Fruit fly (Drosophila melanogaster) whole organism, embryonic: ENCODE measurements around the gene rtv.

Experiments used
- ATbp ChIP-seq: fragments of 200-800 bp; sonication (Bioruptor generic); optimal IDR thresholded peaks from 2 replicates; lab custom pipeline; 2017; ENCODE audit warnings: missing biosample characterization, mild to moderate bottlenecking, missing genetic modification characterization, missing genetic modification reagents
- Adf1 ChIP-seq: fragments of 200-800 bp; sonication (Bioruptor generic); IDR thresholded peaks from 2 replicates; pipeline ENCODE4 v1.3.6; 2022; ENCODE audit warnings: missing biosample characterization, missing genetic modification characterization
- Asciz ChIP-seq: fragments of 200-800 bp; sonication (Bioruptor generic); optimal IDR thresholded peaks from 2 replicates; lab custom pipeline; 2017; ENCODE audit warnings: missing biosample characterization, mild to moderate bottlenecking, missing genetic modification characterization, missing genetic modification reagents
- Bteb2 ChIP-seq: fragments of 200-800 bp; sonication (Bioruptor generic); optimal IDR thresholded peaks from 2 replicates; lab custom pipeline; 2016; ENCODE audit warnings: missing biosample characterization, missing genetic modification characterization
- CG10267 ChIP-seq: fragments of 200-800 bp; sonication (Bioruptor generic); optimal IDR thresholded peaks from 2 replicates; lab custom pipeline; 2018; ENCODE audit warnings: missing biosample characterization, mild to moderate bottlenecking, missing genetic modification characterization, moderate library complexity
- CG11723 ChIP-seq: fragments of 200-800 bp; sonication (Bioruptor generic); optimal IDR thresholded peaks from 2 replicates; lab custom pipeline; 2017; ENCODE audit warnings: missing biosample characterization, mild to moderate bottlenecking, missing genetic modification characterization
- CG12659 ChIP-seq: fragments of 200-800 bp; sonication (Bioruptor generic); optimal IDR thresholded peaks from 3 replicates; lab custom pipeline; 2017; ENCODE audit warnings: mild to moderate bottlenecking, missing biosample characterization, missing genetic modification reagents, missing genetic modification characterization
- CG1602 ChIP-seq: fragments of 200-800 bp; sonication (Bioruptor generic); optimal IDR thresholded peaks from 3 replicates; lab custom pipeline; 2016; ENCODE audit warnings: missing biosample characterization, missing genetic modification characterization
- CG1603 ChIP-seq: fragments of 200-800 bp; sonication (Bioruptor generic); optimal IDR thresholded peaks from 2 replicates; lab custom pipeline; 2019; ENCODE audit warnings: missing biosample characterization, mild to moderate bottlenecking, missing genetic modification characterization, moderate library complexity
- CG18011 ChIP-seq: fragments of 200-800 bp; sonication (Bioruptor generic); optimal IDR thresholded peaks from 2 replicates; lab custom pipeline; 2017; ENCODE audit warnings: missing biosample characterization, missing genetic modification characterization, mild to moderate bottlenecking, moderate library complexity, missing genotype
- CG2889 ChIP-seq: fragments of 200-800 bp; sonication (Bioruptor generic); IDR thresholded peaks from 3 replicates; pipeline ENCODE4 v1.3.6; 2022; ENCODE audit warnings: missing biosample characterization, missing genetic modification characterization
- CG31365 ChIP-seq: fragments of 200-800 bp; sonication (Bioruptor generic); optimal IDR thresholded peaks from 2 replicates; lab custom pipeline; 2018; ENCODE audit warnings: missing biosample characterization, mild to moderate bottlenecking, missing genetic modification characterization
- CG3281 ChIP-seq: fragments of 200-800 bp; sonication (Bioruptor generic); optimal IDR thresholded peaks from 3 replicates; lab custom pipeline; 2017; ENCODE audit warnings: missing biosample characterization, mild to moderate bottlenecking, missing genetic modification characterization
- CG3726 ChIP-seq: fragments of 200-800 bp; sonication (Bioruptor generic); IDR thresholded peaks from 3 replicates; pipeline ENCODE4, ENCODE4 v1.3.6; 2022; ENCODE audit warnings: missing biosample characterization, missing genetic modification characterization
- CG4360 ChIP-seq: fragments of 200-800 bp; sonication (Bioruptor generic); IDR thresholded peaks from 2 replicates; pipeline ENCODE4 v1.3.6; 2022; ENCODE audit warnings: missing biosample characterization, missing genetic modification characterization
- CG4424 ChIP-seq: fragments of 200-800 bp; sonication (Bioruptor generic); optimal IDR thresholded peaks from 3 replicates; lab custom pipeline; 2016; ENCODE audit warnings: missing biosample characterization, missing genetic modification characterization
- CG4730 ChIP-seq: fragments of 200-800 bp; sonication (Bioruptor generic); IDR thresholded peaks from 2 replicates; pipeline ENCODE4 v1.3.6; 2022; ENCODE audit warnings: missing biosample characterization, missing genetic modification characterization
- CG5180 ChIP-seq: fragments of 200-800 bp; sonication (Bioruptor generic); optimal IDR thresholded peaks from 3 replicates; lab custom pipeline; 2017; ENCODE audit warnings: missing biosample characterization, missing genetic modification characterization, mild to moderate bottlenecking, moderate library complexity, missing genetic modification reagents
- CG8359 ChIP-seq: fragments of 200-800 bp; sonication (Bioruptor generic); optimal IDR thresholded peaks from 2 replicates; lab custom pipeline; 2017; ENCODE audit warnings: missing biosample characterization, mild to moderate bottlenecking, missing genetic modification characterization, borderline replicate concordance
- CG8924 ChIP-seq: fragments of 200-800 bp; optimal IDR thresholded peaks from 3 replicates; lab custom pipeline; 2019; ENCODE audit warnings: missing biosample characterization, mild to moderate bottlenecking, missing genetic modification characterization, moderate library complexity
- CG9609 ChIP-seq: fragments of 200-800 bp; sonication (Bioruptor generic); optimal IDR thresholded peaks from 3 replicates; lab custom pipeline; 2016; ENCODE audit warnings: missing biosample characterization, missing genetic modification characterization
- Chrac-16 ChIP-seq: fragments of 200-800 bp; sonication (Bioruptor generic); optimal IDR thresholded peaks from 3 replicates; lab custom pipeline; 2016; ENCODE audit warnings: missing biosample characterization, missing genetic modification characterization
- Dref ChIP-seq: fragments of 200-800 bp; sonication (Bioruptor generic); IDR thresholded peaks from 2 replicates; pipeline ENCODE4 v1.3.6; 2022; ENCODE audit warnings: missing biosample characterization, missing genetic modification characterization
- HmgZ ChIP-seq: fragments of 200-800 bp; sonication (Bioruptor generic); optimal IDR thresholded peaks from 2 replicates; lab custom pipeline; 2018; ENCODE audit warnings: missing biosample characterization, mild to moderate bottlenecking, missing genetic modification characterization
- Kr ChIP-seq: fragments of 200-800 bp; sonication (Bioruptor generic); optimal IDR thresholded peaks from 2 replicates; lab custom pipeline; 2017; ENCODE audit warnings: missing biosample characterization, mild to moderate bottlenecking, missing genetic modification characterization
- Med ChIP-seq: fragments of 200-800 bp; sonication (Bioruptor generic); peaks from one replicate; lab custom pipeline; 2016; ENCODE audit warnings: missing biosample characterization, missing genetic modification characterization, mild to moderate bottlenecking, inconsistent platforms, moderate library complexity
- NC2α ChIP-seq: fragments of 200-800 bp; sonication (Bioruptor generic); optimal IDR thresholded peaks from 2 replicates; lab custom pipeline; 2016; ENCODE audit warnings: missing biosample characterization, missing genetic modification characterization
- NK7.1 ChIP-seq: fragments of 200-800 bp; sonication (Bioruptor generic); optimal IDR thresholded peaks from 3 replicates; lab custom pipeline; 2016; ENCODE audit warnings: missing biosample characterization, missing genetic modification characterization
- Nf-YA ChIP-seq: fragments of 200-800 bp; sonication (Bioruptor generic); IDR thresholded peaks from 2 replicates; pipeline ENCODE4 v1.3.6; 2022; ENCODE audit warnings: missing biosample characterization, missing genetic modification characterization
- Rx ChIP-seq: fragments of 200-800 bp; sonication (Bioruptor generic); IDR thresholded peaks from 2 replicates; pipeline ENCODE4 v1.3.6; 2022; ENCODE audit warnings: missing biosample characterization, missing genetic modification characterization
- Side ChIP-seq: fragments of 200-800 bp; sonication (Bioruptor generic); optimal IDR thresholded peaks from 2 replicates; lab custom pipeline; 2016; ENCODE audit warnings: missing biosample characterization, missing genetic modification characterization
- Sry-β ChIP-seq: fragments of 200-800 bp; sonication (Bioruptor generic); optimal IDR thresholded peaks from 2 replicates; lab custom pipeline; 2018; ENCODE audit warnings: missing biosample characterization, mild to moderate bottlenecking, missing genetic modification characterization, moderate library complexity
- ab ChIP-seq: fragments of 200-800 bp; sonication (Bioruptor generic); optimal IDR thresholded peaks from 2 replicates; lab custom pipeline; 2016; ENCODE audit warnings: missing biosample characterization, missing genetic modification characterization
- ap ChIP-seq: fragments of 200-800 bp; sonication (Bioruptor generic); IDR thresholded peaks from 2 replicates; pipeline ENCODE4 v1.3.6; 2022; ENCODE audit warnings: missing biosample characterization, missing genetic modification characterization
- disco-r ChIP-seq: fragments of 200-800 bp; sonication (Bioruptor generic); optimal IDR thresholded peaks from 2 replicates; lab custom pipeline; 2016; ENCODE audit warnings: missing biosample characterization, missing genetic modification characterization
- dpn ChIP-seq, 2 experiments: fragments of 200-800 bp; sonication (Bioruptor generic); optimal IDR thresholded peaks; 3 replicates each; lab custom pipeline; 2016; ENCODE audit warnings: missing biosample characterization in 2 of 2, missing genetic modification characterization in 2 of 2
- fd102C ChIP-seq: fragments of 200-800 bp; sonication (Bioruptor generic); optimal IDR thresholded peaks from 2 replicates; lab custom pipeline; 2018; ENCODE audit warnings: missing biosample characterization, mild to moderate bottlenecking, missing genetic modification characterization, moderate library complexity
- ftz-f1 ChIP-seq: fragments of 200-800 bp; sonication (Bioruptor generic); optimal IDR thresholded peaks from 2 replicates; lab custom pipeline; 2016; ENCODE audit warnings: missing biosample characterization, missing genetic modification characterization
- hkb ChIP-seq, 2 experiments: fragments of 200-800 bp in 1 of 2; fragments of >200 bp in 1 of 2; sonication (Bioruptor generic) in 1 of 2; IDR thresholded peaks in 1 of 2; optimal IDR thresholded peaks in 1 of 2; 2 replicates each; pipeline versions ENCODE4 v1.3.6 to Lab custom; 2017 to 2022; ENCODE audit warnings: missing biosample characterization in 1 of 2, missing genetic modification characterization in 1 of 2
- lov ChIP-seq, 2 experiments: fragments of 200-800 bp in 1 of 2; fragments of >200 bp in 1 of 2; sonication (Bioruptor generic) in 1 of 2; IDR thresholded peaks in 1 of 2; optimal IDR thresholded peaks in 1 of 2; 2 replicates in 1 of 2; 3 replicates in 1 of 2; pipeline versions ENCODE4 v1.3.6 to Lab custom; 2017 to 2022; ENCODE audit warnings: missing biosample characterization in 1 of 2, missing genetic modification characterization in 1 of 2
- pnt ChIP-seq: fragments of 200-800 bp; sonication (Bioruptor generic); optimal IDR thresholded peaks from 3 replicates; lab custom pipeline; 2016; ENCODE audit warnings: missing biosample characterization, missing genetic modification characterization
- rib ChIP-seq: fragments of 200-800 bp; sonication (Bioruptor generic); IDR thresholded peaks from 2 replicates; pipeline ENCODE4 v1.3.6; 2022; ENCODE audit warnings: missing biosample characterization, missing genetic modification characterization
- salm ChIP-seq: fragments of 200-800 bp; sonication (Bioruptor generic); optimal IDR thresholded peaks from 2 replicates; lab custom pipeline; 2018; ENCODE audit warnings: missing biosample characterization, mild to moderate bottlenecking, missing genetic modification characterization
- tup ChIP-seq: fragments of 200-800 bp; sonication (Bioruptor generic); optimal IDR thresholded peaks from 2 replicates; lab custom pipeline; 2016; ENCODE audit warnings: missing biosample characterization, mild to moderate bottlenecking, missing genetic modification characterization, moderate library complexity
- unc-4 ChIP-seq: fragments of 200-800 bp; sonication (Bioruptor generic); IDR thresholded peaks from 2 replicates; pipeline ENCODE4 v1.3.6; 2022; ENCODE audit warnings: missing biosample characterization, missing genetic modification characterization; ENCODE audit not compliant: partially characterized antibody
- unpg ChIP-seq: fragments of 200-800 bp; sonication (Bioruptor generic); optimal IDR thresholded peaks from 3 replicates; lab custom pipeline; 2018; ENCODE audit warnings: missing biosample characterization, mild to moderate bottlenecking, missing genetic modification characterization, moderate library complexity

rtv gene

dm6 chrX:11137566-11138186 is 16.1 kb downstream of the rtv start, which contains the start of gene CDK2AP1 (continued):
- TF ChIP-seq ap (no peak), CG5180 (GFP tag; lab: Kevin White, UChicago) (no peak), salm (tag; lab: Kevin White, UChicago) (no peak), Side (peak; percentile 13), CG4424 (no peak), Rx (no peak), lov (optimal IDR thresholded peaks at IDR 0.05; lab: Kevin White, UChicago) (no peak), lov (GFP tag; IDR thresholded peaks at IDR 0.05; lab: Robert Waterston, UW) (no peak), Adf1 (GFP tag; lab: Robert Waterston, UW) (no peak), CG31365 (tag; lab: Kevin White, UChicago) (no peak), CG4360 (GFP tag; lab: Robert Waterston, UW) (no peak)

- TF ChIP-seq rib (GFP tag; lab: Robert Waterston, UW) (no peak), Nf-YA (GFP tag; lab: Robert Waterston, UW) (no peak), ATbp (GFP tag; lab: Kevin White, UChicago) (no peak), CG4730 (GFP tag; lab: Robert Waterston, UW) (no peak), ab (GFP tag; lab: Kevin White, UChicago) (peak; percentile 3), unc-4 (no peak), Asciz (GFP tag; lab: Kevin White, UChicago) (no peak), CG3726 (no peak), CG2889 (GFP tag; lab: Robert Waterston, UW) (no peak), CG18011 (GFP tag; lab: Kevin White, UChicago) (no peak), CG8359 (GFP tag; lab: Kevin White, UChicago) (no peak), Kr (no peak), Bteb2 (GFP tag; lab: Kevin White, UChicago) (no peak), unpg (no peak), CG12659 (GFP tag; lab: Kevin White, UChicago) (no peak), CG9609 (GFP tag; lab: Kevin White, UChicago) (no peak), Med (peak; percentile 71), Chrac-16 (GFP tag; lab: Kevin White, UChicago) (peak; percentile 24), CG8924 (no peak), pnt (GFP tag; lab: Kevin White, UChicago) (no peak), CG1602 (GFP tag; lab: Kevin White, UChicago) (no peak), disco-r (GFP tag; lab: Kevin White, UChicago) (no peak), CG10267 (tag; lab: Kevin White, UChicago) (peak; percentile 87), dpn (GFP tag; optimal IDR thresholded peaks at IDR 0.05; lab: Kevin White, UChicago) (peak in 1 of 2 experiments; percentile 35), NK7.1 (GFP tag; lab: Kevin White, UChicago) (no peak), Sry-β (peak; percentile 58), CG3281 (GFP tag; lab: Kevin White, UChicago) (peak; percentile 20), HmgZ (tag; lab: Kevin White, UChicago) (peak; percentile 22), tup (GFP tag; lab: Kevin White, UChicago) (no peak), ftz-f1 (GFP tag; lab: Kevin White, UChicago) (no peak), NC2α (GFP tag; lab: Kevin White, UChicago) (peak; percentile 34), CG1603 (tag; lab: Kevin White, UChicago) (peak; percentile 31), Dref (GFP tag; lab: Robert Waterston, UW) (peak; percentile 29; the same call in 1 of the 2 replicates), hkb (optimal IDR thresholded peaks at IDR 0.05; lab: Kevin White, UChicago) (no peak), hkb (GFP tag; IDR thresholded peaks at IDR 0.05; lab: Robert Waterston, UW) (no peak), CG11723 (GFP tag; lab: Kevin White, UChicago) (peak; percentile 22), fd102C (GFP tag; lab: Kevin White, UChicago) (no peak)
These were observed 16.9 kb downstream of the rtv start, which contains the start of gene Klp10A for dm6 chrX:11136587-11137512. TSS of gene Klp10A (minus strand) at chrX:11137118.
